Worm (Caenorhabditis elegans): ENCODE data around the gene bud-31.
A peak's percentile ranks its signal among the peaks of the same experiment; 100 is the strongest.

- peak; percentile 15 for TF ChIP-seq unc-62 (GFP tag; optimal IDR thresholded peaks at IDR 0.05)
- TF ChIP-seq sem-2 (GFP tag; optimal IDR thresholded peaks at IDR 0.05), result no peak
- TF ChIP-seq pha-4 (tag; optimal IDR thresholded peaks at IDR 0.05), result no peak
- TF ChIP-seq blmp-1 (tag; optimal IDR thresholded peaks at IDR 0.05), result no peak
- no peak for TF ChIP-seq lsy-2 (tag; optimal IDR thresholded peaks at IDR 0.05)
- no peak for TF ChIP-seq nhr-237 (tag; optimal IDR thresholded peaks at IDR 0.05)
- TF ChIP-seq nhr-28 (tag; optimal IDR thresholded peaks at IDR 0.05), result no peak
- TF ChIP-seq ceh-43 (GFP tag; optimal IDR thresholded peaks at IDR 0.05), result no peak
- TF ChIP-seq nhr-12 (tag; optimal IDR thresholded peaks at IDR 0.05), result no peak
- TF ChIP-seq snpc-4 (tag; optimal IDR thresholded peaks at IDR 0.05), result no peak
- TF ChIP-seq drap-1 (GFP tag; optimal IDR thresholded peaks at IDR 0.05), result no peak
- TF ChIP-seq ham-2 (GFP tag; optimal IDR thresholded peaks at IDR 0.05), result no peak
These were observed 37.7 kb upstream of the bud-31 start for ce11 chrIII:9734030-9734429.

Data from whole organism, mixed stage, embryonic.